Fruit fly (Drosophila melanogaster) whole organism, pupa: Measurements from ENCODE around the gene CG31100.

Experiments
- CG17806 ChIP-seq: fragments of 200-800 bp; sonication (Bioruptor generic); optimal IDR thresholded peaks from 2 replicates; lab custom pipeline; 2018; ENCODE audit warnings: missing biosample characterization, mild to moderate bottlenecking, missing genetic modification characterization, moderate library complexity
- CG9948 ChIP-seq: fragments of 200-800 bp; sonication (Bioruptor generic); optimal IDR thresholded peaks from 2 replicates; lab custom pipeline; 2018; ENCODE audit warnings: missing biosample characterization, mild to moderate bottlenecking, missing genetic modification characterization, moderate library complexity
- EcR ChIP-seq: fragments of 200-800 bp; sonication (Bioruptor generic); optimal IDR thresholded peaks from 3 replicates; lab custom pipeline; 2019; ENCODE audit warnings: missing biosample characterization, missing genetic modification characterization, mild to moderate bottlenecking, moderate library complexity, missing genetic modification reagents
- Ets98B ChIP-seq: fragments of 200-800 bp; sonication (Bioruptor generic); IDR thresholded peaks from 2 replicates; pipeline ENCODE4 v1.3.6; 2022; ENCODE audit warnings: missing biosample characterization, missing genetic modification characterization
- Pif1A ChIP-seq: fragments of 200-800 bp; sonication (Bioruptor generic); optimal IDR thresholded peaks from 3 replicates; lab custom pipeline; 2016; ENCODE audit warnings: missing biosample characterization, missing genetic modification characterization
- Pif1B ChIP-seq: fragments of 200-800 bp; sonication (Bioruptor generic); optimal IDR thresholded peaks from 3 replicates; lab custom pipeline; 2016; ENCODE audit warnings: missing biosample characterization, missing genetic modification characterization
- Snoo ChIP-seq: fragments of 200-800 bp; sonication (Bioruptor generic); optimal IDR thresholded peaks from 3 replicates; lab custom pipeline; 2017; ENCODE audit warnings: missing biosample characterization, mild to moderate bottlenecking, missing genetic modification characterization, inconsistent platforms

DNA sequence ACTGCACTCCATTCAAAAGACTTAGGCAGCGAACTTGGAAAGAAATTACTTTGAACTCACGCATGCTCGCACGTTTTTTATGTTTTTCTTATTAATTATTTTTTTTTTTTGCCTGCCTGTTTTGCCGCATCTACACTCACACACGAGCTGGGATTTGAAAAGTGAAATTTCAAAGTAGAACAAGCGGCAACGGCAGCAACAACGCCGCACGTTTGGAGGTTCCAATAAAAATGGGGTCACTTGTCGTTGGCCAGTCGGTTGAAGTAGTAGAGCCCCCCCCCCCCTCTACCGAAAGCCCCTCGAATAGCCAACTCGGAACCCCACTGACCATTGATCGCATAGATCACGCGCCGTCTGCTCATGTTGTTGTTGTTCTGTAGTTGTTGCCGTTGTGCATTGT is 57.0 kb downstream of the CG31100 start:
- no peak for TF ChIP-seq Pif1A (GFP tag; lab: Kevin White, UChicago)
- TF ChIP-seq CG9948 (tag; lab: Kevin White, UChicago), result no peak
- TF ChIP-seq CG17806 (tag; lab: Kevin White, UChicago), result no peak
- TF ChIP-seq Ets98B (GFP tag; lab: Robert Waterston, UW), result no peak
- TF ChIP-seq Snoo (tag; lab: Kevin White, UChicago), result no peak
- TF ChIP-seq EcR (GFP tag; lab: Kevin White, UChicago), result no peak
- TF ChIP-seq Pif1B, result no peak
